Worm (Caenorhabditis elegans) whole organism, L4/young adult: ENCODE results near the gene ikke-1.
"Not testable (repeated sequence)": the region's sequence is repeated elsewhere in the genome, so short reads cannot be mapped to it uniquely, and the experiment has no call there.

ENCODE experiments used
- W03F9.2 ChIP-seq: fragments of 150-350 bp; optimal IDR thresholded peaks from 2 replicates; lab custom pipeline; 2014; ENCODE audit warnings: missing biosample characterization, missing genetic modification characterization
- dao-5 ChIP-seq: sonication (generic microtip); optimal IDR thresholded peaks from 2 replicates; lab custom pipeline; 2016; ENCODE audit warnings: missing genotype, missing genetic modification characterization, moderate library complexity, missing compliant biosample characterization
- him-1 ChIP-seq: sonication (generic microtip); optimal IDR thresholded peaks from 2 replicates; lab custom pipeline; 2016; ENCODE audit warnings: missing genotype, missing genetic modification reagents, missing genetic modification characterization, missing compliant biosample characterization

Gene ikke-1

DNA sequence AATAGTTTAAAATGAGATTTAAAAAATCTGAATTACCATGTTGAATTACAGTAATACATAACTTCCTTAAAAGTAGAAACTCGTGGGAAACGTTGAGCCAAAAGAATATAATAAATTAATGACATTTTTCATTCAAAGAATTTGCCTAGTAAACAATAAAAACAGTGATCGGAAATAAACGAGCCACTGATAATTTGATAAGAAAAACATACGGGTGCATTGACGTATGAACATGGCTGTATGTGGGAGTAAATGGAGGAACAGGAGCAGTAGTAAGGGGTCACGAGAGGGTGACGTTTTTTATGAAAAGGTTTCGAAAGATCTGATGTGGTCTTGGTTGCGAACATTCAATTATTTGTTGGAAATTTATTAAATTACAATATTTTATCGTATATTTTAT, 19.7 kb downstream of the ikke-1 start:
- no peak for TF ChIP-seq W03F9.2 (tag; lab: Kevin White, UChicago)
- TF ChIP-seq him-1 = no peak
- TF ChIP-seq dao-5 = no peak

ce11 chrIII:9026951-9027350, 23.5 kb downstream of the ikke-1 start, which contains the start of gene F59B2.13:
TSS of gene F59B2.13 (minus strand) at chrIII:9027051.
- TF ChIP-seq him-1 (no peak), W03F9.2 (tag; lab: Kevin White, UChicago) (no peak), dao-5 (no peak)

- no peak for TF ChIP-seq dao-5
These were observed 26.9 kb downstream of the ikke-1 start for ce11 chrIII:9023601-9024000.

DNA sequence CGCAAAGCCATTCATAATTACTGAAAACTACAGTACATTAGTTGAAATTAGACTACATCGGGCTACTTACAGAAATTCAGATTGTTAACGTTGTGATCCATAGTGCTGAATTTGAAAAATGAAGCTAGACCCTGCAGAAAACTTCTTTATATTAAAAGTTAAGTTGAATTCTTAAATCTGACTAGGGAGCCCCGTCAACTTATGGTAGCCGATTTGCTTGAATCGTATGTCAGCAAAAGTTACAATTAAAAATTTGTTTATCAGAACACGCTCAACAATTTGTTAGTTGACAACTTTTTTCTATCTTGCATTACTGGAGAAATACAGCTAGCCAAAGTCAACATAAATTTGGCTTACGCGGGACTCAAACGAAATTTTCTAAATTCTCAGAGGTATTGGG, 28.0 kb downstream of the ikke-1 start, which contains the start of gene F59B2.14:
F59B2.14 (minus strand) TSS at position 101 of the 400 bp plus-strand sequence.
- TF ChIP-seq him-1 (no peak), W03F9.2 (tag; lab: Kevin White, UChicago) (no peak), dao-5 (no peak)

ce11 chrIII:9017181-9017651, 33.3 kb downstream of the ikke-1 start, which contains the start of gene F59B2.12:
TSS of gene F59B2.12 (plus strand) at chrIII:9017601.
- no peak for TF ChIP-seq him-1
- TF ChIP-seq dao-5 = no peak
- no peak for TF ChIP-seq W03F9.2 (tag; lab: Kevin White, UChicago)

ce11 chrIII:9012309-9012708, 38.2 kb downstream of the ikke-1 start, which contains the start of gene F59B2.9:
TSS of gene F59B2.9 (minus strand) at chrIII:9012409.
- no peak for TF ChIP-seq him-1
- no peak for TF ChIP-seq W03F9.2 (tag; lab: Kevin White, UChicago)
- TF ChIP-seq dao-5 = no peak

- TF ChIP-seq him-1 (no peak), dao-5 (no peak), W03F9.2 (tag; lab: Kevin White, UChicago) (no peak)
These were observed 40.5 kb downstream of the ikke-1 start, which contains the start of gene F59B2.8 for ce11 chrIII:9010047-9010446. TSS of gene F59B2.8 (minus strand) at chrIII:9010197.

ce11 chrIII:9007183-9007582, 43.3 kb downstream of the ikke-1 start:
- TF ChIP-seq W03F9.2 (tag; lab: Kevin White, UChicago) (no peak), dao-5 (no peak), him-1 (no peak)

DNA sequence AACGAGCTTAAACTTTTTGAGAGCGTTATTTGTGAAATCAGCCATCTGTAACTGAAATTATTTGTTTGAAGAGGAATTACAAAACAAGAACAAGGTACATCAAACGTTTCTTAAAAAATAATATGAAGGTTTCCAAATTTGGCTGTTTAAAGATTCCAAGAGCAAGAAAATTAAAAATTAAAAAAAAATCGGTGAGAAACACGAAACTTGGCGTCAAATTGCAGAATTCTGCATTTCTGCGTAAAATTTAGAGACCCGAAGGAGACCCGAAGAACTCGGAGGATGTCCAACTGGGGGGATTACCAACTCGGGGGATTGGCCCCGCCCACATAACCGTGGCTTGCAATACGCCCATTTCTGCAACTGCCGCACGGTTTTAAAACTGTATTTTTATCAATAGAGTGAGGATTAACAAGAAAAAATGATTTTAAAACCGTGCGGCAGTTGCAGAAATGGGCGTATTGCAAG, 44.6 kb downstream of the ikke-1 start, which contains the start of gene rab-6.1:
rab-6.1 (minus strand) TSS at position 51 of the 468 bp plus-strand sequence.
- TF ChIP-seq dao-5; him-1; W03F9.2 (tag; lab: Kevin White, UChicago): not testable (repeated sequence)

ce11 chrIII:9004658-9005057, 45.8 kb downstream of the ikke-1 start:
- TF ChIP-seq W03F9.2 (tag; lab: Kevin White, UChicago) (no peak), dao-5 (no peak), him-1 (no peak)

DNA sequence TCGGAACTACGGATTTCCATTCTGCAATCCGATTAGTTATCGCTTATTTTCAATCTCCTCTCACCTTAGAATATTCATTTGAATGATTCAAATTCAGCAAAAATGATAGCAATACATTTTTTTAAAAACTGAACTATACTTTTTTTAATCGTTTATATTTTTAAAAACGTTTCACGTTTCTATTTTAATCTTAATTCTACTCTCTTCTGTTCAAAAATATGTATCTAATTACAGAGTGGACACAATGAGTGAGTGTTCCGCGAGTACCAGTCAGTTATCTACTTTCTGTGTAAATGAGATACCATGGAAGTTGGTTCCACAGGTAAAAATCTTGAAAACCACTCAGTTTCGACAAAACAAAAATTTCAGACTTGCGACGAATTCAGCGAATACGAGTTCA, 48.0 kb downstream of the ikke-1 start, which contains the start of the genes F59B2.15 and zif-1:
F59B2.15 (minus strand) TSS at position 101 of the 400 bp plus-strand sequence.
zif-1 (plus strand) TSS at position 235 of the 400 bp plus-strand sequence.
- no peak for TF ChIP-seq him-1
- TF ChIP-seq dao-5 = no peak
- no peak for TF ChIP-seq W03F9.2 (tag; lab: Kevin White, UChicago)

DNA sequence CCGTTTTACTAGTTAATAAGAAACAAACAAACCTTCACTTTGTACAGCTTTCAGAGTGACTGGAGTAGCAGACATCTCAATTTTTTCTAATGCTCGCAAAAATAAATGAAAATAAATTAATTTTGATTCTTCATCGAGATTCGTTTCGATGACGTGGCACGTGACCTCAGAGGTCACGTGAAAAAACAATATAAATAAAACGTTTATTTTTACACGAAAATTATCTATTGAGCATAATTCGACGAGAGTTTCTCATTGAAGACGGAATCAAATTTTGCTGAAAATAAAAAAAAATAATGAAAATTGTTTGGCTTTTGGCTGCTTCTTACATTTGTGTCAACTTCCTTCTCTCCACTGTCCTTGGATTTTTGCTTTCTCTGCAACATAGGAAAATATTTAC, 48.6 kb downstream of the ikke-1 start, which contains the start of gene rpn-6.2:
rpn-6.2 (minus strand) TSS at position 101 of the 400 bp plus-strand sequence.
- TF ChIP-seq W03F9.2 (tag; lab: Kevin White, UChicago) (no peak), him-1 (no peak), dao-5 (no peak)

DNA sequence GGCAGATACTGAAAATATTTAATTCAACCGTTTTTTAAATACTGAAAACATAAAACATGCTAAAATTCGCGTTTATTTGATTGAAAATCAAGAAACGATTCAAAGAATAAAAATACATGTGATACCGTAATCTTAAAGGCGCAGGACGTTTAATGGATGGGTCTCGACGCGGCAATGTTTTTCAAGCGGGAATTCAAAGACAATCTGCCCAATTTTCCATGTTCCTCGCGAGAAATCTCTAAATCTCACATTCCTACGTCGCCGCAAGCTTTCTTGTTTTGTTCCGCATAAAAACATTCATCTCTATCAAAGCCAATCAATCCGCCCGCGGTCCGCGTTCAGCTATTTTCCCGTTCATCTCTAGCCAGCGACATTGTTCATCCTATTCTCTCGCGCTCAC, 49.0 kb downstream of the ikke-1 start:
- TF ChIP-seq dao-5 = no peak
- TF ChIP-seq W03F9.2 (tag; lab: Kevin White, UChicago) = peak; percentile 22
- TF ChIP-seq him-1 = no peak

ce11 chrIII:8999508-8999907, 51.0 kb downstream of the ikke-1 start, which contains the start of gene F59B2.3:
TSS of gene F59B2.3 (minus strand) at chrIII:8999766.
- TF ChIP-seq dao-5 (no peak), him-1 (no peak), W03F9.2 (tag; lab: Kevin White, UChicago) (no peak)

ce11 chrIII:8998884-8999283, 51.6 kb downstream of the ikke-1 start:
- TF ChIP-seq him-1 = no peak
- TF ChIP-seq dao-5 = no peak
- no peak for TF ChIP-seq W03F9.2 (tag; lab: Kevin White, UChicago)
